Fruit fly (Drosophila melanogaster): ENCODE measurements around the gene CG13884.

DNA sequence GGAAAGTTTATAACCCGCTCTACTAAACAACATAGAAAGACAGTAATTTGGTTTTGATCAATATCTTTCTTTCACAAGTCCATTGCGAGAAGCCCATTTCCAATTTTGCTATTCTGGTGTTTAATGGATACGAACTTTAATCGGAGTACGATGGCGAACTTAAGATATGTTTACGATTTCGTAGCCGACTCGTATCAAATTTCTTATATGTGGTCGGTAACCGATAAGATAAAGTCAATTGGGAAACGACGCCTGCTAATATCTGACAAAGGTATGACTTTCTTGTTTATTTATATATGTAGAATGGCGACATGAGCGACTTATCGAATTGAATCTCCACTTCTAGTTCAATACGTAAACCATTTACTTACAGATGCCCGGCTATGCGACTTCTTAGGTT lies 28.1 kb downstream of the CG13884 start:
- TF ChIP-seq CG10348 (GFP tag; IDR thresholded peaks at IDR 0.05) (no peak), CG14655 (GFP tag; optimal IDR thresholded peaks at IDR 0.05) (no peak), CG15710 (tag; optimal IDR thresholded peaks at IDR 0.05) (no peak), EcR (GFP tag; optimal IDR thresholded peaks at IDR 0.05) (peak; percentile 17), CG9948 (tag; optimal IDR thresholded peaks at IDR 0.05) (no peak), CG12605 (GFP tag; IDR thresholded peaks at IDR 0.05) (no peak), CG13204 (GFP tag; optimal IDR thresholded peaks at IDR 0.05) (no peak), rn (GFP tag; IDR thresholded peaks at IDR 0.05) (no peak), CG34367 (tag; optimal IDR thresholded peaks at IDR 0.05) (no peak), CG17806 (tag; optimal IDR thresholded peaks at IDR 0.05) (no peak), CG8159 (tag; optimal IDR thresholded peaks at IDR 0.05) (no peak)
